Worm (Caenorhabditis elegans): Measurements from ENCODE around the gene R04B3.2.

R04B3.2 gene

DNA sequence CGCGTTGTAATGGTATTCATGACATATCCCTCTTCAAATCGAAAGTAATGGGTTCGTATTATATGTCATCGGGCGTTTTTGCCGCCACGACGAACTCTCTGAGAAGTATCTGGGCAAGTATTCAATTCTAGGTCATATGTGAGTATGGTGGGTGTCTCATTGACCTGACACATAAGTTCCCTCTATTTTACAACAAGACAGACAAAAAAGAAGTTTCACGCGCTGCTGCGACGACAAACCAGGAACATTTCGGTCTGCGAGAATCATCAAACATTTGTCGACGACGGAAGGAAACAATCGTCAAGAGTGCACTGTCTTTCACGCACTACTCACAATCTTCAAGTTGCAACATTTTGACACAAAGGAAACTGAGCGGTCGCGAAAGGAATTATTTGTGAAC, 48.2 kb downstream of the R04B3.2 start:
- TF ChIP-seq nhr-85 (tag) = peak; percentile 22
- TF ChIP-seq lin-13 (GFP tag; optimal IDR thresholded peaks at IDR 0.05) = no peak
- no peak for TF ChIP-seq vab-15 (tag; optimal IDR thresholded peaks at IDR 0.05)
- no peak for TF ChIP-seq skn-1 (tag; optimal IDR thresholded peaks at IDR 0.05)
- no peak for TF ChIP-seq unc-98 (GFP tag; IDR thresholded peaks at IDR 0.05)
- TF ChIP-seq irx-1 (tag; optimal IDR thresholded peaks at IDR 0.05) = no peak
- peak; percentile 27 for TF ChIP-seq blmp-1 (tag; optimal IDR thresholded peaks at IDR 0.05)
- no peak for TF ChIP-seq mdl-1 (tag; optimal IDR thresholded peaks at IDR 0.05)

DNA sequence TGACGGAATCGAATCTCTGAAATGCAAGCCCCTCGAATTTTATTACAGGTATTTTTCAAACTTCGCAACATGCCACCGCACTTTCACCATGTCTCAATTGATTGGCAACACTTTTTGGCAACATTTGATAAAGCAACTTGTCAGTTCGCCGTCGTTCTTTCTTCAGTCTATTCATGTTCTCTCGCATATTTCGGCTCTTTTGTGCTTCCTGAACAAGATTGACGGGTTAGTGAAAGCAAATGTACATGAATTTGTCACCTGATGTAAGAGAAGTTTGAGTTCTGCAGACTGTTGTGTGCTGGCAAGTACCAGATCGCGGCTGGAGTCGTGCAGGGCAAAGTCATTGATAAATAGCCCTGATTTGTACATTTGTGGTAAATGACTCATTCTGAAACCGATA, 51.4 kb downstream of the R04B3.2 start:
- TF ChIP-seq isw-1 (GFP tag; IDR thresholded peaks at IDR 0.05) (no peak), unc-62 (GFP tag; optimal IDR thresholded peaks at IDR 0.05) (no peak), grh-1 (GFP tag; IDR thresholded peaks at IDR 0.05) (no peak), fos-1 (tag; optimal IDR thresholded peaks at IDR 0.05) (no peak), hlh-17 (GFP tag; optimal IDR thresholded peaks at IDR 0.05; ENCODE audit: borderline replicate concordance) (no peak), nhr-85 (tag) (no peak), unc-30 (tag; optimal IDR thresholded peaks at IDR 0.05) (no peak), hpl-2 (GFP tag; optimal IDR thresholded peaks at IDR 0.05) (no peak), lsy-2 (tag; optimal IDR thresholded peaks at IDR 0.05) (no peak), elt-2 (tag; optimal IDR thresholded peaks at IDR 0.05) (no peak), nhr-237 (tag; optimal IDR thresholded peaks at IDR 0.05) (no peak), Y116A8C.19 (tag; optimal IDR thresholded peaks at IDR 0.05; ENCODE audit: borderline replicate concordance) (no peak), sptf-1 (tag; optimal IDR thresholded peaks at IDR 0.05) (no peak), nhr-84 (tag; optimal IDR thresholded peaks at IDR 0.05) (no peak)
